Worm (Caenorhabditis elegans) whole organism, L4 larva: ENCODE measurements around the gene ZK809.8.

Source experiments
- lin-29 ChIP-seq: fragments of 200-800 bp; sonication (Bioruptor generic); IDR thresholded peaks from 2 replicates; pipeline ENCODE4 v1.3.6; 2022; ENCODE audit warnings: missing genetic modification reagents, missing genetic modification characterization, missing compliant biosample characterization
- pqm-1 ChIP-seq: sonication (generic microtip); optimal IDR thresholded peaks from 2 replicates; lab custom pipeline; 2017; ENCODE audit warnings: missing biosample characterization, missing genetic modification characterization
- unc-130 ChIP-seq: sonication (generic microtip); optimal IDR thresholded peaks from 2 replicates; lab custom pipeline; 2016; ENCODE audit warnings: missing genetic modification reagents, missing genetic modification characterization, missing compliant biosample characterization
- unc-62 ChIP-seq, 3 experiments: fragments of 150-350 bp in 1 of 3; sonication (generic microtip); optimal IDR thresholded peaks in 2 of 3; peaks in 1 of 3; 1 replicate in 1 of 3; 2 replicates in 2 of 3; lab custom pipeline; 2014 to 2017; ENCODE audit warnings: missing biosample characterization in 3 of 3, missing genetic modification characterization in 3 of 3, missing genetic modification reagents in 3 of 3, missing genotype in 1 of 3

DNA sequence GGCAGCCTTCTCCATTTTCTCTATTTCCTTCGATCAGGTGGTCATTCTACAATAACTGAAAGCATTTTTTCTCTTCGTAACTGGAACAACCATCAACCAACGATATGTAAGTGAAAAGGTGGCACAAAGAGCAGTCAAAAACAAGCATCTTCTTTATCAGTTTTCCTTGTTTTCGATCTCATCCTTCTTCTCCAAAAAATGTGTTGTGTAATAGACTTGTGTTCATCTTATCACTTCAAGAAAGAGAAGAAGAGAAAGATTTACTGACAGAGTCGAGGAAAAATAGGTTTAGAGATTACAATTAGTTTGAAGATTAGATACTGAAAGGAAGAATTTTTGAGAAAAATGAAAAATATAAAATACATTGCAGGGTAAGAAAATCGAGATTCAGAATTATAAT is 3.5 kb downstream of the ZK809.8 start:
- TF ChIP-seq unc-130 (GFP tag; lab: Kevin White, UChicago) (no peak), pqm-1 (no peak), unc-62 (GFP tag; optimal IDR thresholded peaks at IDR 0.05 in 1 of 2; lab: Kevin White, UChicago) (peak in 1 of 2 experiments; percentile 92), unc-62 (tag; optimal IDR thresholded peaks at IDR 0.05; lab: Kevin White, UChicago) (no peak), lin-29 (GFP tag; lab: Robert Waterston, UW) (no peak)
